Worm (Caenorhabditis elegans): ENCODE results near the gene snx-14.

DNA sequence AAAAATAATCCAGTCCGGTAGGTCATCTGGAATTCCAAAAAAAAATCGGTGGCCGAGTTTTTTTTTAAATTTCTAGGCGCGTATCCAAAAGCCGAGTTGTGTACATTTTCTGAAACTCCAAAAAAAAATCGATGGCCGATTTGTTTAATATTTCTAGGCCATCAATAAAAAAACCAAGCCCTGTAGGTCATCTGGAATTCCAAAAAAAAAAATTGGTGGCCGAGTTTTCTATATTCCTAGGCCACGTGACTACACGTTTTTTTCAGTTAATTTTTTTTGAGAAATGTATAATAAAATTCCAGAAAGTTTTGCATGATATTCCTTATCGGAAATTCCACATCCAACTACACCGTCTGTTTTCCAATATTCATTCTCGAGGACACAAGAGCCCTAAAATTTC lies 13.4 kb downstream of the snx-14 start, which contains the start of gene sre-45:
- no peak for TF ChIP-seq somi-1 (GFP tag; optimal IDR thresholded peaks at IDR 0.05)
- no peak for TF ChIP-seq efl-1 (GFP tag; optimal IDR thresholded peaks at IDR 0.05)
- no peak for TF ChIP-seq ceh-27 (GFP tag; optimal IDR thresholded peaks at IDR 0.05)
- TF ChIP-seq hmg-20 (GFP tag; IDR thresholded peaks at IDR 0.05) = no peak
- no peak for TF ChIP-seq B0019.2 (GFP tag; conservative IDR thresholded peaks at IDR 0.05)
- no peak for TF ChIP-seq him-1 (tag; optimal IDR thresholded peaks at IDR 0.05)
- no peak for TF ChIP-seq unc-62 (GFP tag; optimal IDR thresholded peaks at IDR 0.05)
- no peak for TF ChIP-seq bed-2 (GFP tag; IDR thresholded peaks at IDR 0.05)
